Worm (Caenorhabditis elegans) whole organism, young adult: ENCODE results near the gene aexr-1.

Experiments used
- T26A5.8 ChIP-seq: sonication (generic microtip); optimal IDR thresholded peaks from 2 replicates; lab custom pipeline; 2016; ENCODE audit warnings: missing genetic modification characterization, missing compliant biosample characterization
- dox-1 ChIP-seq: fragments of 200-800 bp; sonication (Bioruptor generic); IDR thresholded peaks from 2 replicates; pipeline ENCODE4 v1.3.6; 2022; ENCODE audit warnings: missing genetic modification reagents, missing genetic modification characterization, missing compliant biosample characterization
- dpl-1 ChIP-seq: fragments of 150-350 bp; optimal IDR thresholded peaks from 2 replicates; lab custom pipeline; 2014; ENCODE audit warnings: missing biosample characterization, missing genetic modification reagents, missing genetic modification characterization
- madf-8 ChIP-seq: fragments of 200-800 bp; sonication (Bioruptor generic); conservative IDR thresholded peaks from 2 replicates; pipeline ENCODE4 v1.3.6; 2022; ENCODE audit warnings: missing genetic modification reagents, missing genetic modification characterization, missing compliant biosample characterization
- rpc-1 ChIP-seq, 2 experiments: fragments of 150-350 bp in 1 of 2; sonication (generic microtip) in 1 of 2; optimal IDR thresholded peaks; 2 replicates each; lab custom pipeline; 2014 to 2018; ENCODE audit warnings: missing biosample characterization in 1 of 2, missing genetic modification characterization in 1 of 2, missing genetic modification reagents in 1 of 2, missing genotype in 1 of 2
- sea-2 ChIP-seq: fragments of 200-800 bp; sonication (Bioruptor generic); IDR thresholded peaks from 2 replicates; pipeline ENCODE4 v1.3.6; 2022; ENCODE audit warnings: missing genetic modification characterization, missing compliant biosample characterization
- unc-62 ChIP-seq: fragments of 150-350 bp; optimal IDR thresholded peaks from 2 replicates; lab custom pipeline; 2014; ENCODE audit warnings: missing biosample characterization, missing genetic modification reagents, missing genetic modification characterization

- TF ChIP-seq dox-1 (GFP tag; lab: Robert Waterston, UW) (no peak), unc-62 (GFP tag; lab: Kevin White, UChicago) (no peak), rpc-1 (optimal IDR thresholded peaks at IDR 0.05; lab: Kevin White, UChicago) (no peak), rpc-1 (tag; optimal IDR thresholded peaks at IDR 0.05; lab: Kevin White, UChicago) (no peak), sea-2 (no peak), T26A5.8 (tag; lab: Kevin White, UChicago) (no peak), madf-8 (GFP tag; lab: Robert Waterston, UW) (no peak), dpl-1 (GFP tag; lab: Kevin White, UChicago) (no peak)
These were observed 32.4 kb upstream of the aexr-1 start for ce11 chrX:6667468-6667867.
